Fruit fly (Drosophila melanogaster) whole organism, embryonic: ENCODE measurements around the gene His3.3B.
A peak's percentile ranks its signal among the peaks of the same experiment; 100 is the strongest.

Experiments
- Atf6 ChIP-seq: fragments of 200-800 bp; sonication (Bioruptor generic); IDR thresholded peaks from 2 replicates; pipeline ENCODE4 v1.3.6; 2022; ENCODE audit warnings: missing biosample characterization, missing genetic modification characterization
- B-H1 ChIP-seq: fragments of 200-800 bp; sonication (Bioruptor generic); IDR thresholded peaks from 3 replicates; pipeline ENCODE4 v1.3.6; 2022; ENCODE audit warnings: missing biosample characterization, missing genetic modification characterization
- CG11085 ChIP-seq: fragments of 200-800 bp; sonication (Bioruptor generic); IDR thresholded peaks from 2 replicates; pipeline ENCODE4 v1.3.6; 2022; ENCODE audit warnings: missing biosample characterization, missing genetic modification characterization
- CG11456 ChIP-seq: fragments of 200-800 bp; sonication (Bioruptor generic); IDR thresholded peaks from 3 replicates; pipeline ENCODE4 v1.3.6; 2022; ENCODE audit warnings: missing biosample characterization, missing genetic modification characterization
- CG11560 ChIP-seq: fragments of 200-800 bp; sonication (Bioruptor generic); IDR thresholded peaks from 3 replicates; pipeline ENCODE4 v1.3.6; 2022; ENCODE audit warnings: missing biosample characterization, missing genetic modification characterization
- CG13424 ChIP-seq: fragments of 200-800 bp; sonication (Bioruptor generic); optimal IDR thresholded peaks from 2 replicates; lab custom pipeline; 2019; ENCODE audit warnings: missing biosample characterization, mild to moderate bottlenecking, missing genetic modification characterization, moderate library complexity
- CG13894 ChIP-seq: fragments of 200-800 bp; sonication (Bioruptor generic); optimal IDR thresholded peaks from 3 replicates; lab custom pipeline; 2018; ENCODE audit warnings: missing biosample characterization, mild to moderate bottlenecking, missing genetic modification characterization, moderate library complexity
- CG16813 ChIP-seq: fragments of 200-800 bp; sonication (Bioruptor generic); IDR thresholded peaks from 3 replicates; pipeline ENCODE4 v1.3.6; 2022; ENCODE audit warnings: missing biosample characterization, missing genetic modification characterization; ENCODE audit not compliant: partially characterized antibody
- CG16815 ChIP-seq: fragments of 200-800 bp; sonication (Bioruptor generic); optimal IDR thresholded peaks from 3 replicates; lab custom pipeline; 2017; ENCODE audit warnings: missing biosample characterization, mild to moderate bottlenecking, missing genetic modification characterization
- CG17359 ChIP-seq: fragments of 200-800 bp; sonication (Bioruptor generic); optimal IDR thresholded peaks from 3 replicates; lab custom pipeline; 2018; ENCODE audit warnings: missing biosample characterization, mild to moderate bottlenecking, missing genetic modification characterization, moderate library complexity
- CG18262 ChIP-seq: fragments of 200-800 bp; optimal IDR thresholded peaks from 3 replicates; lab custom pipeline; 2019; ENCODE audit warnings: missing biosample characterization, mild to moderate bottlenecking, missing genetic modification characterization, moderate library complexity
- CG18599 ChIP-seq: fragments of 200-800 bp; sonication (Bioruptor generic); optimal IDR thresholded peaks from 3 replicates; lab custom pipeline; 2017; ENCODE audit warnings: missing biosample characterization, missing genetic modification characterization, mild to moderate bottlenecking, moderate library complexity, missing genetic modification reagents
- CG18619 ChIP-seq: fragments of 200-800 bp; sonication (Bioruptor generic); optimal IDR thresholded peaks from 3 replicates; lab custom pipeline; 2017; ENCODE audit warnings: missing biosample characterization, mild to moderate bottlenecking, missing genetic modification characterization
- CG2120 ChIP-seq: fragments of 200-800 bp; sonication (Bioruptor generic); optimal IDR thresholded peaks from 3 replicates; lab custom pipeline; 2016; ENCODE audit warnings: missing biosample characterization, missing genetic modification characterization
- CG33557 ChIP-seq: fragments of 200-800 bp; sonication (Bioruptor generic); optimal IDR thresholded peaks from 2 replicates; lab custom pipeline; 2019; ENCODE audit warnings: missing biosample characterization, mild to moderate bottlenecking, missing genetic modification characterization, moderate library complexity
- CG42726 ChIP-seq: fragments of 200-800 bp; sonication (Bioruptor generic); IDR thresholded peaks from 2 replicates; pipeline ENCODE4 v1.3.6; 2022; ENCODE audit warnings: missing biosample characterization, missing genetic modification characterization; ENCODE audit not compliant: partially characterized antibody
- CG43689 ChIP-seq: fragments of 200-800 bp; sonication (Bioruptor generic); IDR thresholded peaks from 2 replicates; pipeline ENCODE4 v1.3.6; 2022; ENCODE audit warnings: missing biosample characterization, missing genetic modification characterization
- CG6689 ChIP-seq: fragments of 200-800 bp; sonication (Bioruptor generic); IDR thresholded peaks from 2 replicates; pipeline ENCODE4 v1.3.6; 2022; ENCODE audit warnings: missing biosample characterization, missing genetic modification characterization
- CG7357 ChIP-seq: fragments of 200-800 bp; sonication (Bioruptor generic); IDR thresholded peaks from 3 replicates; pipeline ENCODE4 v1.3.6; 2022; ENCODE audit warnings: missing biosample characterization, missing genetic modification characterization
- CG7372 ChIP-seq: fragments of 200-800 bp; sonication (Bioruptor generic); IDR thresholded peaks from 2 replicates; pipeline ENCODE4 v1.3.6; 2022; ENCODE audit warnings: missing biosample characterization, missing genetic modification characterization
- CG7928 ChIP-seq: fragments of 200-800 bp; sonication (Bioruptor generic); optimal IDR thresholded peaks from 2 replicates; lab custom pipeline; 2017; ENCODE audit warnings: missing biosample characterization, mild to moderate bottlenecking, missing genetic modification characterization
- CG7987 ChIP-seq: fragments of 200-800 bp; sonication (Bioruptor generic); optimal IDR thresholded peaks from 2 replicates; lab custom pipeline; 2018; ENCODE audit warnings: missing biosample characterization, mild to moderate bottlenecking, missing genetic modification characterization, moderate library complexity
- CG8944 ChIP-seq: fragments of 200-800 bp; sonication (Bioruptor generic); optimal IDR thresholded peaks from 3 replicates; lab custom pipeline; 2016; ENCODE audit warnings: missing biosample characterization, missing genetic modification characterization
- Dfd ChIP-seq, 2 experiments: fragments of >200 bp; optimal IDR thresholded peaks; 2 replicates each; lab custom pipeline; 2017; ENCODE audit warnings: missing biosample characterization in 2 of 2, missing genetic modification characterization in 2 of 2
- Drgx ChIP-seq: fragments of 200-800 bp; sonication (Bioruptor generic); IDR thresholded peaks from 2 replicates; pipeline ENCODE4 v1.3.6; 2022; ENCODE audit warnings: missing biosample characterization, missing genetic modification characterization
- Ets97D ChIP-seq: fragments of 200-800 bp; sonication (Bioruptor generic); optimal IDR thresholded peaks from 3 replicates; lab custom pipeline; 2016; ENCODE audit warnings: missing biosample characterization, missing genetic modification characterization
- HmgD ChIP-seq: fragments of 200-800 bp; sonication (Bioruptor generic); optimal IDR thresholded peaks from 3 replicates; lab custom pipeline; 2016; ENCODE audit warnings: missing biosample characterization, missing genetic modification characterization
- Hr78 ChIP-seq, 2 experiments: fragments of 200-800 bp in 1 of 2; fragments of >200 bp in 1 of 2; sonication (Bioruptor generic) in 1 of 2; optimal IDR thresholded peaks; 2 replicates each; lab custom pipeline; 2017 to 2019; ENCODE audit warnings: missing biosample characterization in 2 of 2, missing genetic modification characterization in 2 of 2, mild to moderate bottlenecking in 1 of 2, moderate library complexity in 1 of 2
- Kr ChIP-seq: fragments of 200-800 bp; sonication (Bioruptor generic); optimal IDR thresholded peaks from 2 replicates; lab custom pipeline; 2017; ENCODE audit warnings: missing biosample characterization, mild to moderate bottlenecking, missing genetic modification characterization
- MESR4 ChIP-seq: fragments of 200-800 bp; sonication (Bioruptor generic); optimal IDR thresholded peaks from 2 replicates; lab custom pipeline; 2018; ENCODE audit warnings: missing biosample characterization, mild to moderate bottlenecking, missing genetic modification characterization, moderate library complexity
- NC2β ChIP-seq: fragments of 200-800 bp; sonication (Bioruptor generic); optimal IDR thresholded peaks from 2 replicates; lab custom pipeline; 2016; ENCODE audit warnings: missing biosample characterization, missing genetic modification characterization
- Nf-YA ChIP-seq: fragments of 200-800 bp; sonication (Bioruptor generic); IDR thresholded peaks from 2 replicates; pipeline ENCODE4 v1.3.6; 2022; ENCODE audit warnings: missing biosample characterization, missing genetic modification characterization
- NfI ChIP-seq: fragments of 200-800 bp; sonication (Bioruptor generic); optimal IDR thresholded peaks from 3 replicates; lab custom pipeline; 2018; ENCODE audit warnings: missing biosample characterization, mild to moderate bottlenecking, missing genetic modification characterization, moderate library complexity
- Scr ChIP-seq: fragments of 200-800 bp; sonication (Bioruptor generic); IDR thresholded peaks from 2 replicates; pipeline ENCODE4 v1.3.6; 2022; ENCODE audit warnings: missing biosample characterization, missing genetic modification characterization; ENCODE audit not compliant: partially characterized antibody
- al ChIP-seq: fragments of 200-800 bp; sonication (Bioruptor generic); IDR thresholded peaks from 2 replicates; pipeline ENCODE4 v1.3.6; 2022; ENCODE audit warnings: missing biosample characterization, missing genetic modification characterization
- ara ChIP-seq: fragments of 200-800 bp; sonication (Bioruptor generic); IDR thresholded peaks from 2 replicates; pipeline ENCODE4 v1.3.6; 2022; ENCODE audit warnings: missing biosample characterization, missing genetic modification characterization
- ash1 ChIP-seq: fragments of 200-800 bp; sonication (Bioruptor generic); optimal IDR thresholded peaks from 2 replicates; lab custom pipeline; 2018; ENCODE audit warnings: missing biosample characterization, mild to moderate bottlenecking, missing genetic modification characterization
- emc ChIP-seq: fragments of 200-800 bp; sonication (Bioruptor generic); optimal IDR thresholded peaks from 2 replicates; lab custom pipeline; 2016; ENCODE audit warnings: missing biosample characterization, missing genetic modification characterization
- ems ChIP-seq: fragments of 200-800 bp; sonication (Bioruptor generic); optimal IDR thresholded peaks from 3 replicates; lab custom pipeline; 2016; ENCODE audit warnings: missing biosample characterization, missing genetic modification characterization
- fru ChIP-seq: fragments of >200 bp; optimal IDR thresholded peaks from 2 replicates; lab custom pipeline; 2017
- gro ChIP-seq: fragments of 200-800 bp; sonication (Bioruptor generic); optimal IDR thresholded peaks from 2 replicates; lab custom pipeline; 2016; ENCODE audit warnings: missing biosample characterization, missing genetic modification characterization
- gsb ChIP-seq: fragments of 200-800 bp; sonication (Bioruptor generic); IDR thresholded peaks from 2 replicates; pipeline ENCODE4 v1.3.6; 2022; ENCODE audit warnings: missing biosample characterization, missing genetic modification characterization
- kni ChIP-seq: fragments of 200-800 bp; sonication (Bioruptor generic); optimal IDR thresholded peaks from 3 replicates; lab custom pipeline; 2017; ENCODE audit warnings: mild to moderate bottlenecking, missing biosample characterization, missing genetic modification reagents, missing genetic modification characterization
- maf-S ChIP-seq: fragments of 200-800 bp; sonication (Bioruptor generic); optimal IDR thresholded peaks from 2 replicates; lab custom pipeline; 2016; ENCODE audit warnings: missing biosample characterization, missing genetic modification characterization
- pho ChIP-seq: fragments of 200-800 bp; sonication (Bioruptor generic); optimal IDR thresholded peaks from 2 replicates; lab custom pipeline; 2016; ENCODE audit warnings: missing biosample characterization, missing genetic modification characterization
- salm ChIP-seq: fragments of 200-800 bp; sonication (Bioruptor generic); optimal IDR thresholded peaks from 2 replicates; lab custom pipeline; 2018; ENCODE audit warnings: missing biosample characterization, mild to moderate bottlenecking, missing genetic modification characterization
- slou ChIP-seq: fragments of 200-800 bp; sonication (Bioruptor generic); optimal IDR thresholded peaks from 3 replicates; lab custom pipeline; 2016; ENCODE audit warnings: missing biosample characterization, missing genetic modification characterization
- sob ChIP-seq: fragments of 200-800 bp; sonication (Bioruptor generic); IDR thresholded peaks from 2 replicates; pipeline ENCODE4 v1.3.6; 2022; ENCODE audit warnings: missing biosample characterization, missing genetic modification characterization
- sr ChIP-seq: fragments of 200-800 bp; sonication (Bioruptor generic); IDR thresholded peaks from 3 replicates; pipeline ENCODE4 v1.3.6; 2022; ENCODE audit warnings: missing biosample characterization, missing genetic modification characterization
- sug ChIP-seq: fragments of 200-800 bp; optimal IDR thresholded peaks from 2 replicates; lab custom pipeline; 2019; ENCODE audit warnings: missing biosample characterization, mild to moderate bottlenecking, missing genetic modification characterization, moderate library complexity
- tgo ChIP-seq: fragments of 200-800 bp; sonication (Bioruptor generic); IDR thresholded peaks from 3 replicates; pipeline ENCODE4 v1.3.6; 2022; ENCODE audit warnings: missing biosample characterization, missing genetic modification characterization
- yki ChIP-seq: fragments of >200 bp; optimal IDR thresholded peaks from 3 replicates; lab custom pipeline; 2018

The His3.3B gene

dm6 chrX:9152127-9152598, 4.3 kb downstream of the His3.3B start (continued):
- peak; percentile 56 for TF ChIP-seq Atf6 (GFP tag; lab: Robert Waterston, UW)
- TF ChIP-seq HmgD (GFP tag; lab: Kevin White, UChicago), result peak; percentile 44
- TF ChIP-seq CG7928 (GFP tag; lab: Kevin White, UChicago), result no peak
- TF ChIP-seq maf-S, result no peak
- TF ChIP-seq Scr (GFP tag; lab: Robert Waterston, UW), result no peak
- TF ChIP-seq sug (tag; lab: Kevin White, UChicago), result peak; percentile 33
- no peak for TF ChIP-seq NC2β (GFP tag; lab: Kevin White, UChicago)
- no peak for TF ChIP-seq ara (GFP tag; lab: Robert Waterston, UW)
- peak; percentile 53; the same call in 1 of the 3 replicates for TF ChIP-seq sr (GFP tag; lab: Robert Waterston, UW)
- TF ChIP-seq pho (GFP tag; lab: Kevin White, UChicago), result no peak
- TF ChIP-seq NfI, result peak; percentile 19
- TF ChIP-seq Kr (GFP tag; lab: Kevin White, UChicago), result no peak
- TF ChIP-seq CG16813 (GFP tag; lab: Robert Waterston, UW), result no peak
- no peak for TF ChIP-seq CG6689 (GFP tag; lab: Robert Waterston, UW)
- TF ChIP-seq CG33557 (GFP tag; lab: Kevin White, UChicago), result peak; percentile 44
- TF ChIP-seq CG17359 (tag; lab: Kevin White, UChicago), result peak; percentile 32
- no peak for TF ChIP-seq emc (GFP tag; lab: Kevin White, UChicago)
- TF ChIP-seq CG7357, result no peak
- no peak for TF ChIP-seq CG18599 (GFP tag; lab: Kevin White, UChicago)
- no peak for TF ChIP-seq CG18619 (GFP tag; lab: Kevin White, UChicago)
- TF ChIP-seq MESR4, result peak; percentile 40
- peak; percentile 60; the same call in 1 of the 3 replicates for TF ChIP-seq CG11456 (GFP tag; lab: Robert Waterston, UW)
- no peak for TF ChIP-seq CG8944
- 0 out of 2 replicates have a peak, but pooled peaks have one; percentile 8 for TF ChIP-seq Nf-YA (GFP tag; lab: Robert Waterston, UW)
- no peak for TF ChIP-seq CG11085
- TF ChIP-seq kni, result peak; percentile 76
- TF ChIP-seq CG16815, result no peak
- TF ChIP-seq Ets97D (GFP tag; lab: Kevin White, UChicago), result peak; percentile 15
- no peak for TF ChIP-seq CG11560 (tag; lab: Robert Waterston, UW)
- no peak for TF ChIP-seq Hr78 (GFP tag; optimal IDR thresholded peaks at IDR 0.05; lab: Kevin White, UChicago)
- no peak for TF ChIP-seq al
- no peak for TF ChIP-seq gsb (GFP tag; lab: Robert Waterston, UW)
- no peak for TF ChIP-seq gro (GFP tag; lab: Kevin White, UChicago)
- peak; percentile 9 for TF ChIP-seq slou (GFP tag; lab: Kevin White, UChicago)
- peak; percentile 69 for TF ChIP-seq CG13894 (tag; lab: Kevin White, UChicago)
- TF ChIP-seq CG7987 (GFP tag; lab: Kevin White, UChicago), result no peak
- TF ChIP-seq CG7372, result no peak
- TF ChIP-seq ash1 (GFP tag; lab: Kevin White, UChicago), result no peak
- TF ChIP-seq ems, result no peak
- no peak for TF ChIP-seq fru (lab: Kevin White, UChicago)
- TF ChIP-seq Drgx (GFP tag; lab: Robert Waterston, UW), result peak; percentile 68
- TF ChIP-seq CG43689 (GFP tag; lab: Robert Waterston, UW), result no peak
- no peak for TF ChIP-seq CG42726 (GFP tag; lab: Robert Waterston, UW)
- TF ChIP-seq Dfd (GFP tag; optimal IDR thresholded peaks at IDR 0.05; lab: Kevin White, UChicago), result no peak
- TF ChIP-seq CG18262 (tag; lab: Kevin White, UChicago), result peak; percentile 11
- TF ChIP-seq sob (GFP tag; lab: Robert Waterston, UW), result peak; percentile 64; the same call in 1 of the 2 replicates
- TF ChIP-seq salm (tag; lab: Kevin White, UChicago), result no peak
- peak; percentile 48 for TF ChIP-seq CG2120 (GFP tag; lab: Kevin White, UChicago)
- no peak for TF ChIP-seq B-H1 (GFP tag; lab: Robert Waterston, UW)
- TF ChIP-seq CG13424 (tag; lab: Kevin White, UChicago), result peak; percentile 2
- TF ChIP-seq tgo, result 0 out of 3 replicates have a peak, but pooled peaks have one; percentile 15
- no peak for TF ChIP-seq yki (lab: Kevin White, UChicago)
